Worm (Caenorhabditis elegans) whole organism, late embryonic: Measurements from ENCODE around the gene sri-45.

Experiments used
- K09A11.1 ChIP-seq: sonication (generic microtip); optimal IDR thresholded peaks from 2 replicates; lab custom pipeline; 2017; ENCODE audit warnings: antibody characterized with exemption, mild to moderate bottlenecking, missing genetic modification characterization, missing compliant biosample characterization; ENCODE audit not compliant: insufficient read depth
- ama-1 ChIP-seq: fragments of 150-350 bp; optimal IDR thresholded peaks from 2 replicates; lab custom pipeline; 2014
- ceh-18 ChIP-seq: sonication (generic microtip); optimal IDR thresholded peaks from 2 replicates; lab custom pipeline; 2016; ENCODE audit warnings: missing genetic modification characterization, missing compliant biosample characterization
- ceh-31 ChIP-seq: sonication (generic microtip); optimal IDR thresholded peaks from 2 replicates; lab custom pipeline; 2016; ENCODE audit warnings: missing genetic modification characterization, missing compliant biosample characterization
- dmd-4 ChIP-seq: sonication (generic microtip); optimal IDR thresholded peaks from 2 replicates; lab custom pipeline; 2016; ENCODE audit warnings: borderline replicate concordance, missing genetic modification characterization, missing compliant biosample characterization
- lin-11 ChIP-seq: fragments of 200-800 bp; sonication (Bioruptor generic); optimal IDR thresholded peaks from 2 replicates; lab custom pipeline; 2018; ENCODE audit warnings: mild to moderate bottlenecking, missing genetic modification characterization, missing compliant biosample characterization
- nfya-1 ChIP-seq: sonication (generic microtip); optimal IDR thresholded peaks from 2 replicates; lab custom pipeline; 2017; ENCODE audit warnings: missing genetic modification characterization, mild to moderate bottlenecking, missing compliant biosample characterization, antibody characterized with exemption, moderate library complexity
- nhr-11 ChIP-seq: fragments of 150-350 bp; optimal IDR thresholded peaks from 2 replicates; lab custom pipeline; 2014; ENCODE audit warnings: missing biosample characterization, missing genetic modification characterization
- npax-4 ChIP-seq: sonication (generic microtip); optimal IDR thresholded peaks from 2 replicates; lab custom pipeline; 2016; ENCODE audit warnings: missing genetic modification characterization, missing compliant biosample characterization
- pax-1 ChIP-seq: fragments of 150-350 bp; optimal IDR thresholded peaks from 2 replicates; lab custom pipeline; 2014; ENCODE audit warnings: missing biosample characterization, missing genetic modification characterization
- rnt-1 ChIP-seq: sonication (generic microtip); optimal IDR thresholded peaks from 2 replicates; lab custom pipeline; 2016; ENCODE audit warnings: missing genetic modification characterization, missing compliant biosample characterization
- unc-3 ChIP-seq, 2 experiments: fragments of 200-800 bp in 1 of 2; sonication (Bioruptor generic) in 1 of 2; sonication (generic microtip) in 1 of 2; conservative IDR thresholded peaks in 1 of 2; optimal IDR thresholded peaks in 1 of 2; 2 replicates each; pipeline versions ENCODE4 v1.3.6 to Lab custom; 2016 to 2022; ENCODE audit warnings: missing compliant biosample characterization in 2 of 2, missing genetic modification characterization in 2 of 2, missing genetic modification reagents in 1 of 2

DNA sequence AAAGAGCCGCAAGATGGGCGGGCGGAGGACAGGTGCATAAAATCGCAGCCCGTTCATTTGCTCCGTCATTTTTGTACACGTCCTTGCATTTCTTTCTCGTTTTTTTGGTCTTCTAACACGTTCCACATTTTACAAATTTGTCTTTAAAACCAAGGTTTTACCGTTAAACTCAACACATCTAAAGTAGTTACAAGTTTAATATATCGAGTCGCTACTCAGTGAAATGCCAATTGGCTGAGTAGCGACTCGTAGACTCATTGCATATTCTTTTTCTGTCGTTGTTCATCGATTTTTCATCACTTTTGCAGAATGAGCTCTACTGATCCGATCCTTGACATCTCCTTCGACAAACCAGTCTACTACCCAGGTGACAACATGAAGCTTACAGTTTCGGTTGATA lies 34.4 kb downstream of the sri-45 start, which contains the start of gene arrd-1:
- TF ChIP-seq nfya-1 = no peak
- no peak for TF ChIP-seq K09A11.1 (tag; lab: Kevin White, UChicago)
- no peak for TF ChIP-seq ceh-31
- no peak for TF ChIP-seq pax-1 (tag; lab: Kevin White, UChicago)
- no peak for TF ChIP-seq ceh-18 (tag; lab: Kevin White, UChicago)
- TF ChIP-seq ama-1 (lab: Kevin White, UChicago) = no peak
- TF ChIP-seq dmd-4 (tag; lab: Kevin White, UChicago) = no peak
- TF ChIP-seq rnt-1 (tag; lab: Kevin White, UChicago) = no peak
- TF ChIP-seq npax-4 (tag; lab: Kevin White, UChicago) = no peak
- TF ChIP-seq nhr-11 (tag; lab: Kevin White, UChicago) = no peak
- no peak for TF ChIP-seq unc-3 (GFP tag; conservative IDR thresholded peaks at IDR 0.05; lab: Robert Waterston, UW)
- TF ChIP-seq unc-3 (tag; optimal IDR thresholded peaks at IDR 0.05; lab: Kevin White, UChicago) = no peak
- TF ChIP-seq lin-11 (tag; lab: Kevin White, UChicago) = no peak
